Fruit fly (Drosophila melanogaster) whole organism, prepupa: ENCODE measurements around the gene NFAT.

Experiments used
- CG6792 ChIP-seq: fragments of 200-800 bp; sonication (Bioruptor generic); optimal IDR thresholded peaks from 3 replicates; lab custom pipeline; 2016; ENCODE audit warnings: missing biosample characterization, missing genetic modification characterization
- Smox ChIP-seq: fragments of 200-800 bp; sonication (Bioruptor generic); optimal IDR thresholded peaks from 3 replicates; lab custom pipeline; 2016; ENCODE audit warnings: missing biosample characterization, missing genetic modification characterization
- svp ChIP-seq: fragments of 200-800 bp; sonication (Bioruptor generic); peaks from one replicate; lab custom pipeline; 2016; ENCODE audit warnings: missing biosample characterization, missing genetic modification characterization
- vri ChIP-seq: fragments of 200-800 bp; sonication (Bioruptor generic); optimal IDR thresholded peaks from 3 replicates; lab custom pipeline; 2016; ENCODE audit warnings: missing biosample characterization, mild to moderate bottlenecking, missing genetic modification characterization

DNA sequence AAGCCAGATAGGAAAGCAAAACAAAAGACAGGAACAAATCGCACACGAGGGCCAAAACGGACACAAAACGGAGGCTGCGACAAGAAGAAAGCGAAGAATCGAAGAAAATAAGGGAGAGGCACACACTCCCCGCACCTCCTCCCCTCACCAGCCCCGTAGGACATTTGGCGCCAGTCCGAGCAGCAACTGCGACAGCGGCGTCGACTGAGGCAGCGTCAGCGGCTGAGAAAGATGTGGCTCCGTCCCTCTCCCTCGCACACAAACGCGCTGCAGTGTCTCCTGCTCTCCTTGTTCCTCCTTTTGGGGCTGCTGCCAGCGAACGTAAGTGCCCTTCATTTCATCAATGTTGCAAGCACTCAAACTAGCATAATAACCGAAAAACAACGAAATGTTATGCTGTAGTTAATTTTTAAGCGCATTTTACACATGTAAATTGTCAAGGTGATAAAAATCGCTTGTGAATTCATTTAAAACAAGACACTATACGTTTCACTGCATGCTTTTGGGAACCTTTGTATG, 45.8 kb downstream of the NFAT start:
- TF ChIP-seq CG6792 (GFP tag; lab: Kevin White, UChicago) (no peak), Smox (GFP tag; lab: Kevin White, UChicago) (no peak), vri (GFP tag; lab: Kevin White, UChicago) (no peak), svp (no peak)
